Fruit fly (Drosophila melanogaster) whole organism, embryonic: ENCODE data around the gene Eip63E.

Source experiments
- Atf6 ChIP-seq: fragments of 200-800 bp; sonication (Bioruptor generic); IDR thresholded peaks from 2 replicates; pipeline ENCODE4 v1.3.6; 2022; ENCODE audit warnings: missing biosample characterization, missing genetic modification characterization
- Bgb ChIP-seq: fragments of 200-800 bp; sonication (Bioruptor generic); IDR thresholded peaks from 2 replicates; pipeline ENCODE4 v1.3.6; 2022; ENCODE audit warnings: missing biosample characterization, missing genetic modification characterization; ENCODE audit not compliant: partially characterized antibody
- CG10209 ChIP-seq: fragments of 200-800 bp; sonication (Bioruptor generic); optimal IDR thresholded peaks from 3 replicates; lab custom pipeline; 2017; ENCODE audit warnings: missing biosample characterization, mild to moderate bottlenecking, missing genetic modification characterization, missing genetic modification reagents
- CG10267 ChIP-seq: fragments of 200-800 bp; sonication (Bioruptor generic); optimal IDR thresholded peaks from 2 replicates; lab custom pipeline; 2018; ENCODE audit warnings: missing biosample characterization, mild to moderate bottlenecking, missing genetic modification characterization, moderate library complexity
- CG10321 ChIP-seq: fragments of 200-800 bp; sonication (Bioruptor generic); IDR thresholded peaks from 2 replicates; pipeline ENCODE4 v1.3.6; 2022; ENCODE audit warnings: missing biosample characterization, missing genetic modification characterization
- CG12071 ChIP-seq: fragments of 200-800 bp; sonication (Bioruptor generic); optimal IDR thresholded peaks from 3 replicates; lab custom pipeline; 2018; ENCODE audit warnings: missing biosample characterization, mild to moderate bottlenecking, missing genetic modification characterization
- CG14014 ChIP-seq: fragments of 200-800 bp; sonication (Bioruptor generic); IDR thresholded peaks from 2 replicates; pipeline ENCODE4 v1.3.6; 2022; ENCODE audit warnings: missing biosample characterization, missing genetic modification characterization
- CG17328 ChIP-seq: fragments of 200-800 bp; sonication (Bioruptor generic); IDR thresholded peaks from 2 replicates; pipeline ENCODE4 v1.3.6; 2022; ENCODE audit warnings: missing biosample characterization, missing genetic modification characterization
- CG17385 ChIP-seq: fragments of 200-800 bp; sonication (Bioruptor generic); optimal IDR thresholded peaks from 3 replicates; lab custom pipeline; 2018; ENCODE audit warnings: missing biosample characterization, mild to moderate bottlenecking, missing genetic modification characterization
- CG18262 ChIP-seq: fragments of 200-800 bp; optimal IDR thresholded peaks from 3 replicates; lab custom pipeline; 2019; ENCODE audit warnings: missing biosample characterization, mild to moderate bottlenecking, missing genetic modification characterization, moderate library complexity
- CG18476 ChIP-seq: fragments of 200-800 bp; sonication (Bioruptor generic); optimal IDR thresholded peaks from 2 replicates; lab custom pipeline; 2016; ENCODE audit warnings: missing biosample characterization, mild to moderate bottlenecking, missing genetic modification characterization
- CG2875 ChIP-seq: fragments of 200-800 bp; sonication (Bioruptor generic); optimal IDR thresholded peaks from 2 replicates; lab custom pipeline; 2017; ENCODE audit warnings: missing biosample characterization, mild to moderate bottlenecking, missing genetic modification characterization, missing genetic modification reagents
- CG30403 ChIP-seq: fragments of 200-800 bp; sonication (Bioruptor generic); optimal IDR thresholded peaks from 3 replicates; lab custom pipeline; 2016; ENCODE audit warnings: missing biosample characterization, missing genetic modification characterization
- CG30431 ChIP-seq: fragments of 200-800 bp; sonication (Bioruptor generic); optimal IDR thresholded peaks from 2 replicates; lab custom pipeline; 2017; ENCODE audit warnings: missing biosample characterization, missing genetic modification characterization
- CG32772 ChIP-seq: fragments of 200-800 bp; sonication (Bioruptor generic); IDR thresholded peaks from 2 replicates; pipeline ENCODE4 v1.3.6; 2022; ENCODE audit warnings: missing biosample characterization, missing genetic modification characterization
- CG4820 ChIP-seq: fragments of 200-800 bp; sonication (Bioruptor generic); optimal IDR thresholded peaks from 3 replicates; lab custom pipeline; 2016; ENCODE audit warnings: missing biosample characterization, missing genetic modification characterization
- CG7839 ChIP-seq: fragments of 200-800 bp; sonication (Bioruptor generic); optimal IDR thresholded peaks from 3 replicates; lab custom pipeline; 2018; ENCODE audit warnings: missing biosample characterization, mild to moderate bottlenecking, missing genetic modification characterization, moderate library complexity
- CG9797 ChIP-seq: fragments of 200-800 bp; sonication (Bioruptor generic); optimal IDR thresholded peaks from 3 replicates; lab custom pipeline; 2018; ENCODE audit warnings: missing biosample characterization, mild to moderate bottlenecking, missing genetic modification characterization
- CTCF ChIP-seq: fragments of 200-800 bp; sonication (Bioruptor generic); optimal IDR thresholded peaks from 2 replicates; lab custom pipeline; 2017; ENCODE audit warnings: missing biosample characterization, mild to moderate bottlenecking, missing genetic modification characterization, moderate library complexity
- Camta ChIP-seq: fragments of 200-800 bp; sonication (Bioruptor generic); optimal IDR thresholded peaks from 2 replicates; lab custom pipeline; 2016; ENCODE audit warnings: missing biosample characterization, missing genetic modification characterization
- CkIIα-i1 ChIP-seq: fragments of 200-800 bp; sonication (Bioruptor generic); IDR thresholded peaks from 2 replicates; pipeline ENCODE4 v1.3.6; 2022; ENCODE audit warnings: missing biosample characterization, missing genetic modification characterization
- Dad ChIP-seq: fragments of 200-800 bp; sonication (Bioruptor generic); optimal IDR thresholded peaks from 3 replicates; lab custom pipeline; 2016; ENCODE audit warnings: missing biosample characterization, missing genetic modification characterization
- Dfd ChIP-seq, 2 experiments: fragments of >200 bp; optimal IDR thresholded peaks; 2 replicates each; lab custom pipeline; 2017; ENCODE audit warnings: missing biosample characterization in 2 of 2, missing genetic modification characterization in 2 of 2
- HLH3B ChIP-seq: fragments of 200-800 bp; sonication (Bioruptor generic); IDR thresholded peaks from 2 replicates; pipeline ENCODE4 v1.3.6; 2022; ENCODE audit warnings: missing biosample characterization, missing genetic modification characterization
- Hr51 ChIP-seq, 2 experiments: fragments of 200-800 bp; sonication (Bioruptor generic); optimal IDR thresholded peaks; 2 replicates in 1 of 2; 3 replicates in 1 of 2; lab custom pipeline; 2016 to 2018; ENCODE audit warnings: missing biosample characterization in 2 of 2, missing genetic modification characterization in 2 of 2, mild to moderate bottlenecking in 1 of 2, moderate library complexity in 1 of 2
- Lpt ChIP-seq: fragments of >200 bp; optimal IDR thresholded peaks from 2 replicates; lab custom pipeline; 2018; ENCODE audit warnings: missing biosample characterization, missing genetic modification characterization
- MESR4 ChIP-seq: fragments of 200-800 bp; sonication (Bioruptor generic); optimal IDR thresholded peaks from 2 replicates; lab custom pipeline; 2018; ENCODE audit warnings: missing biosample characterization, mild to moderate bottlenecking, missing genetic modification characterization, moderate library complexity
- MTF-1 ChIP-seq: fragments of 200-800 bp; sonication (Bioruptor generic); optimal IDR thresholded peaks from 2 replicates; lab custom pipeline; 2018; ENCODE audit warnings: missing biosample characterization, mild to moderate bottlenecking, missing genetic modification characterization, borderline replicate concordance
- Med ChIP-seq: fragments of 200-800 bp; sonication (Bioruptor generic); peaks from one replicate; lab custom pipeline; 2016; ENCODE audit warnings: missing biosample characterization, missing genetic modification characterization, mild to moderate bottlenecking, inconsistent platforms, moderate library complexity
- NC2α ChIP-seq: fragments of 200-800 bp; sonication (Bioruptor generic); optimal IDR thresholded peaks from 2 replicates; lab custom pipeline; 2016; ENCODE audit warnings: missing biosample characterization, missing genetic modification characterization
- Neu2 ChIP-seq: fragments of 200-800 bp; sonication (Bioruptor generic); optimal IDR thresholded peaks from 3 replicates; lab custom pipeline; 2016; ENCODE audit warnings: missing biosample characterization, missing genetic modification characterization, borderline replicate concordance
- Pdp1 ChIP-seq, 2 experiments: fragments of 200-800 bp; sonication (Bioruptor generic); optimal IDR thresholded peaks; 3 replicates each; lab custom pipeline; 2016; ENCODE audit warnings: missing biosample characterization in 2 of 2, missing genetic modification characterization in 2 of 2, mild to moderate bottlenecking in 1 of 2, moderate library complexity in 1 of 2
- Scr ChIP-seq: fragments of 200-800 bp; sonication (Bioruptor generic); IDR thresholded peaks from 2 replicates; pipeline ENCODE4 v1.3.6; 2022; ENCODE audit warnings: missing biosample characterization, missing genetic modification characterization; ENCODE audit not compliant: partially characterized antibody
- Tbp ChIP-seq: fragments of >200 bp; optimal IDR thresholded peaks from 2 replicates; lab custom pipeline; 2018; ENCODE audit warnings: missing biosample characterization, missing genetic modification characterization
- amos ChIP-seq: fragments of 200-800 bp; sonication (Bioruptor generic); IDR thresholded peaks from 2 replicates; pipeline ENCODE4 v1.3.6; 2022; ENCODE audit warnings: missing biosample characterization, missing genetic modification characterization; ENCODE audit not compliant: partially characterized antibody
- chn ChIP-seq: fragments of 200-800 bp; sonication (Bioruptor generic); optimal IDR thresholded peaks from 2 replicates; lab custom pipeline; 2016; ENCODE audit warnings: missing biosample characterization, missing genetic modification characterization
- croc ChIP-seq: fragments of 200-800 bp; sonication (Bioruptor generic); conservative IDR thresholded peaks from 3 replicates; pipeline ENCODE4 v1.3.6; 2022; ENCODE audit warnings: missing biosample characterization, missing genetic modification characterization
- dmrt99B ChIP-seq: fragments of 200-800 bp; sonication (Bioruptor generic); optimal IDR thresholded peaks from 2 replicates; lab custom pipeline; 2018; ENCODE audit warnings: missing biosample characterization, mild to moderate bottlenecking, missing genetic modification characterization, moderate library complexity
- fru ChIP-seq: fragments of >200 bp; optimal IDR thresholded peaks from 2 replicates; lab custom pipeline; 2017
- her ChIP-seq: fragments of 200-800 bp; sonication (Bioruptor generic); optimal IDR thresholded peaks from 2 replicates; lab custom pipeline; 2016; ENCODE audit warnings: missing biosample characterization, missing genetic modification characterization
- hth ChIP-seq: fragments of >200 bp; optimal IDR thresholded peaks from 2 replicates; lab custom pipeline; 2017; ENCODE audit warnings: inconsistent platforms
- jumu ChIP-seq: fragments of 200-800 bp; sonication (Bioruptor generic); optimal IDR thresholded peaks from 3 replicates; lab custom pipeline; 2016; ENCODE audit warnings: missing biosample characterization, missing genetic modification characterization
- otp ChIP-seq: fragments of 200-800 bp; sonication (Bioruptor generic); IDR thresholded peaks from 3 replicates; pipeline ENCODE4, ENCODE4 v1.3.6; 2022; ENCODE audit warnings: missing biosample characterization, missing genetic modification characterization
- prd ChIP-seq, 3 experiments: fragments of >200 bp in 2 of 3; fragments of 200-800 bp in 1 of 3; sonication (Bioruptor generic) in 1 of 3; optimal IDR thresholded peaks in 2 of 3; IDR thresholded peaks in 1 of 3; 2 replicates in 2 of 3; 3 replicates in 1 of 3; pipeline versions ENCODE4 v1.3.6 to Lab custom; 2017 to 2022; ENCODE audit warnings: missing biosample characterization in 1 of 3, missing genetic modification characterization in 1 of 3
- psq ChIP-seq: fragments of 200-800 bp; sonication (Bioruptor generic); optimal IDR thresholded peaks from 2 replicates; lab custom pipeline; 2017; ENCODE audit warnings: missing biosample characterization, missing genetic modification characterization
- pum ChIP-seq: fragments of 200-800 bp; sonication (Bioruptor generic); optimal IDR thresholded peaks from 2 replicates; lab custom pipeline; 2016; ENCODE audit warnings: missing biosample characterization, missing genetic modification characterization
- row ChIP-seq: fragments of 200-800 bp; sonication (Bioruptor generic); IDR thresholded peaks from 3 replicates; pipeline ENCODE4 v1.3.6; 2022; ENCODE audit warnings: missing biosample characterization, missing genetic modification characterization
- sob ChIP-seq: fragments of 200-800 bp; sonication (Bioruptor generic); IDR thresholded peaks from 2 replicates; pipeline ENCODE4 v1.3.6; 2022; ENCODE audit warnings: missing biosample characterization, missing genetic modification characterization
- stc ChIP-seq: fragments of 200-800 bp; sonication (Bioruptor generic); IDR thresholded peaks from 2 replicates; pipeline ENCODE4 v1.3.6; 2022; ENCODE audit warnings: missing biosample characterization, missing genetic modification characterization
- tx ChIP-seq: fragments of 200-800 bp; sonication (Bioruptor generic); optimal IDR thresholded peaks from 2 replicates; lab custom pipeline; 2016; ENCODE audit warnings: missing biosample characterization, missing genetic modification characterization
- zfh1 ChIP-seq: fragments of 200-800 bp; sonication (Bioruptor generic); IDR thresholded peaks from 3 replicates; pipeline ENCODE4 v1.3.6; 2022; ENCODE audit warnings: missing biosample characterization, missing genetic modification characterization

Gene Eip63E

DNA sequence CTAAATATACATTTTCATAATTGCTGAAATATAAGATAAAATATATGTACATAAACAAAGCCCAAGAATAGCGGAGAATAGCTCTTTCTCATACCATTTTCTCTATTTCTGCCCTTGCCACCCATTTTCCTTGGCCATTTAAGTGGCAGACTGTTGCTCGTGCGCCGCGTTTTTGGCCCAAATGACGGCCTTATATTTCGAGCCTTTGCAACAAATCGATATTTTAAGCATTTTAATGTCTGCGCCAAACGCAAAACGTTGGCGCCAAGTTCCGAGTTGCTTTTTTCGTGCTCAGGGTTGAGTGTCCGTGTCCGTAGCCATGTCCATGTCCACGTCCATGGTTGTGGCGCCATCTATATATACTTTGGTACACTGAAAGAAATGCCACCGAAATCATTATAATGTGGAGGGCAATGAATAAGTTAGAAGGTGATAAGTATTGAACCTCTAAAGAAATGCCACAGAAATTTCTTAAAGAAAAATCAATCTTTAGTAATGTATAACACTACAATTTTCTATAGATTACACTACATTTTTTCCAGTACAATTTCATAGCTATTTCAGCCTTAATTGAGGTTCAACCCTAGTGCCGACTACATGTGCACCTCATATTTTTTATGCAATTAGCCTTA lies 23.3 kb upstream of the Eip63E start (continued):
- TF ChIP-seq CTCF (GFP tag; lab: Kevin White, UChicago) (peak; percentile 77), CG2875 (GFP tag; lab: Kevin White, UChicago) (no peak), prd (optimal IDR thresholded peaks at IDR 0.05; lab: Kevin White, UChicago) (no peak), prd (GFP tag; IDR thresholded peaks at IDR 0.05; lab: Robert Waterston, UW) (no peak), CG14014 (GFP tag; lab: Robert Waterston, UW) (peak; percentile 27; the same call in 1 of the 2 replicates), row (peak; percentile 65), Hr51 (GFP tag; optimal IDR thresholded peaks at IDR 0.05; lab: Kevin White, UChicago) (peak in 1 of 2 experiments; percentile 54), CG4820 (GFP tag; lab: Kevin White, UChicago) (no peak), MESR4 (GFP tag; lab: Kevin White, UChicago) (no peak), Med (GFP tag; lab: Kevin White, UChicago) (no peak), CG10209 (GFP tag; lab: Kevin White, UChicago) (peak; percentile 25), psq (GFP tag; lab: Kevin White, UChicago) (no peak), Pdp1 (GFP tag; optimal IDR thresholded peaks at IDR 0.05; lab: Kevin White, UChicago) (no peak), CG18262 (tag; lab: Kevin White, UChicago) (no peak), MTF-1 (no peak), CG30403 (GFP tag; lab: Kevin White, UChicago) (peak; percentile 32), CG9797 (GFP tag; lab: Kevin White, UChicago) (no peak), sob (no peak), fru (lab: Kevin White, UChicago) (no peak), tx (GFP tag; lab: Kevin White, UChicago) (no peak), Atf6 (GFP tag; lab: Robert Waterston, UW) (0 out of 2 replicates have a peak, but pooled peaks have one; percentile 24), amos (no peak), CkIIα-i1 (GFP tag; lab: Robert Waterston, UW) (no peak), zfh1 (no peak), CG10321 (no peak), chn (GFP tag; lab: Kevin White, UChicago) (no peak), Dad (GFP tag; lab: Kevin White, UChicago) (no peak), Tbp (no peak), croc (GFP tag; lab: Robert Waterston, UW) (no peak), otp (GFP tag; lab: Robert Waterston, UW) (no peak), pum (GFP tag; lab: Kevin White, UChicago) (no peak), CG17385 (GFP tag; lab: Kevin White, UChicago) (no peak), CG18476 (GFP tag; lab: Kevin White, UChicago) (no peak), Scr (GFP tag; lab: Robert Waterston, UW) (no peak), CG12071 (GFP tag; lab: Kevin White, UChicago) (no peak), Neu2 (GFP tag; lab: Kevin White, UChicago) (no peak), HLH3B (GFP tag; lab: Robert Waterston, UW) (no peak), Lpt (GFP tag; lab: Kevin White, UChicago) (no peak), CG32772 (GFP tag; lab: Robert Waterston, UW) (no peak), her (GFP tag; lab: Kevin White, UChicago) (no peak), Dfd (GFP tag; optimal IDR thresholded peaks at IDR 0.05; lab: Kevin White, UChicago) (no peak), CG7839 (tag; lab: Kevin White, UChicago) (peak; percentile 50), jumu (no peak), Camta (GFP tag; lab: Kevin White, UChicago) (no peak), dmrt99B (peak; percentile 45), Bgb (GFP tag; lab: Robert Waterston, UW) (no peak), NC2α (GFP tag; lab: Kevin White, UChicago) (no peak), CG17328 (no peak), CG30431 (no peak), hth (lab: Kevin White, UChicago) (no peak), CG10267 (tag; lab: Kevin White, UChicago) (no peak), stc (no peak)
